Worm (Caenorhabditis elegans): ENCODE results near the gene lmtr-2.
A peak's percentile ranks its signal among the peaks of the same experiment; 100 is the strongest.

Gene lmtr-2

DNA sequence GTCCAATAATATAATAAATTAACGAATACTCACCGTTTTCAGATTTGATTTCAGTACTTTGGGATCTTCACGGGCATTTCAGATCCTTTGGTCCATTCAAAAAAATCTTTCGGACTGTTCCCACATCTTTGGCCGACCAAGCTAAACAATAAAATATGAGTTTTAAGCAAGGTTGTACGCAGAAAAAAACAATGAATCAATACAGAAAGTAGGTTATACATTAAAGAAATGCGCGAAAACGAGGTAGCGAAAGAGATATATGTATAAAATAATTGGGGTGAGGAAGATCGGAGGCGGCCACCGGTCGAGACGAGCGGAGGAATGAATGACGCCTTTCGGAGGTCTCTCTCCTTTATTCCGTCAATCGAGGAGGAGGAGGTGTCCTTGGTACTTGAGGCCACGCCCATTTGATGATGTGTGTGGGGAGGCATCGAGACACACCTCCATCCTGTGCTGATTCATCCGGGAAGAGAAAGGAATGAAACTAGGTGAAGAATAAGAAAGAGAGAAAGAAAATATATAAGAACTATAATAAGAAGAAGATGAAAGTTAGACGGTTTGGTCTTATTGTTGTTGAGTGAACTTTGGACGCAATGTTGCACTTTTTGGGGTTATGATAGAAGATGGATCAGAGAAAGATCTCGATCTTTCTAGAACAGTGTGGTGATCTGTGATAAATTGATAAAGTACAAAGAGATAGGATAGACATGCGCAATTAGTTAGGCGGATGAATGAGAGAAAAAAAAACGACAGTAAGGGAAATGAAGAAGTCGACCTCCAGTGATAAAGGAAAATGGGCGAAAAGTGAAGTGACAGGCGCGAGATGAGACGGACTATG, 29.6 kb upstream of the lmtr-2 start (continued):
- no peak for TF ChIP-seq ceh-44 (GFP tag; IDR thresholded peaks at IDR 0.05)
- peak; percentile 8 for TF ChIP-seq dpl-1 (GFP tag; optimal IDR thresholded peaks at IDR 0.05)
- no peak for TF ChIP-seq saeg-2 (GFP tag; IDR thresholded peaks at IDR 0.05)
- no peak for TF ChIP-seq ceh-20 (GFP tag; IDR thresholded peaks at IDR 0.05)
- TF ChIP-seq hlh-30 (tag; optimal IDR thresholded peaks at IDR 0.05; ENCODE audit: insufficient read depth) = peak; percentile 42
- peak; percentile 43 for TF ChIP-seq nhr-28 (tag; optimal IDR thresholded peaks at IDR 0.05)
- TF ChIP-seq ceh-62 (tag; optimal IDR thresholded peaks at IDR 0.05) = no peak
- TF ChIP-seq tag-97 (GFP tag; IDR thresholded peaks at IDR 0.05) = no peak
- TF ChIP-seq nhr-11 (tag; optimal IDR thresholded peaks at IDR 0.05) = no peak
- no peak for TF ChIP-seq dmd-9 (GFP tag; IDR thresholded peaks at IDR 0.05)
- no peak for TF ChIP-seq duxl-1 (tag; optimal IDR thresholded peaks at IDR 0.05; ENCODE audit: poor library complexity)
- TF ChIP-seq F49E8.2 (tag; optimal IDR thresholded peaks at IDR 0.05; ENCODE audit: borderline replicate concordance) = no peak
- no peak for TF ChIP-seq hif-1 (tag; optimal IDR thresholded peaks at IDR 0.05)
- TF ChIP-seq Y75B8A.6 (GFP tag; IDR thresholded peaks at IDR 0.05) = no peak
- TF ChIP-seq lin-1 (GFP tag; IDR thresholded peaks at IDR 0.05) = no peak
- no peak for TF ChIP-seq nhr-42 (GFP tag; IDR thresholded peaks at IDR 0.05)
- peak; percentile 48; the same call in 1 of the 2 replicates for TF ChIP-seq set-16 (GFP tag; IDR thresholded peaks at IDR 0.05)
- peak; percentile 51 for TF ChIP-seq dve-1 (tag; optimal IDR thresholded peaks at IDR 0.05; ENCODE audit: insufficient read depth)
- no peak for TF ChIP-seq Y105C5A.15 (GFP tag; IDR thresholded peaks at IDR 0.05)
- peak; percentile 43 for TF ChIP-seq hlh-11 (tag; optimal IDR thresholded peaks at IDR 0.05)
- TF ChIP-seq zfp-2 (tag; optimal IDR thresholded peaks at IDR 0.05) = no peak
- peak; percentile 17 for TF ChIP-seq mxl-3 (GFP tag; optimal IDR thresholded peaks at IDR 0.05)
- no peak for TF ChIP-seq T20F7.1 (GFP tag; optimal IDR thresholded peaks at IDR 0.05)
- no peak for TF ChIP-seq ZK546.5 (tag; optimal IDR thresholded peaks at IDR 0.05)
- TF ChIP-seq nhr-25 (tag; optimal IDR thresholded peaks at IDR 0.05; ENCODE audit: borderline replicate concordance, insufficient read depth) = no peak
- peak; percentile 4 for TF ChIP-seq mes-2 (tag; optimal IDR thresholded peaks at IDR 0.05; ENCODE audit: poor library complexity, severe bottlenecking)
- TF ChIP-seq nhr-102 (tag; optimal IDR thresholded peaks at IDR 0.05) = no peak
- TF ChIP-seq D1046.2 (GFP tag; IDR thresholded peaks at IDR 0.05) = no peak
- no peak for TF ChIP-seq skn-1 (tag; optimal IDR thresholded peaks at IDR 0.05)
- no peak for TF ChIP-seq nhr-237 (tag; optimal IDR thresholded peaks at IDR 0.05)
- peak; percentile 5 for TF ChIP-seq mep-1 (tag; optimal IDR thresholded peaks at IDR 0.05)
- TF ChIP-seq zip-11 (GFP tag; IDR thresholded peaks at IDR 0.05) = no peak
- TF ChIP-seq F44E2.7 (GFP tag; IDR thresholded peaks at IDR 0.05) = no peak
- TF ChIP-seq ZK337.2 (GFP tag; IDR thresholded peaks at IDR 0.05) = no peak
- TF ChIP-seq sdz-12 (GFP tag; optimal IDR thresholded peaks at IDR 0.05) = no peak
- TF ChIP-seq aha-1 (tag) = peak; percentile 48
- peak; percentile 88 for TF ChIP-seq ama-1 (optimal IDR thresholded peaks at IDR 0.05)
- TF ChIP-seq lin-13 (GFP tag; optimal IDR thresholded peaks at IDR 0.05) = no peak
- TF ChIP-seq snpc-1.2 (GFP tag; IDR thresholded peaks at IDR 0.05) = no peak
- no peak for TF ChIP-seq lir-3 (tag; optimal IDR thresholded peaks at IDR 0.05)
- peak in 1 of 2 experiments; percentile 60 for TF ChIP-seq lsy-2 (tag; optimal IDR thresholded peaks at IDR 0.05)
- peak; percentile 51 for TF ChIP-seq nhr-48 (tag; optimal IDR thresholded peaks at IDR 0.05)
- TF ChIP-seq dmd-8 (GFP tag; IDR thresholded peaks at IDR 0.05) = no peak
- no peak for TF ChIP-seq ceh-32 (tag; optimal IDR thresholded peaks at IDR 0.05; ENCODE audit: poor library complexity)
- no peak for TF ChIP-seq R02D3.7 (tag; optimal IDR thresholded peaks at IDR 0.05)
- TF ChIP-seq cey-2 (tag; optimal IDR thresholded peaks at IDR 0.05; ENCODE audit: borderline replicate concordance, insufficient read depth) = no peak
- no peak for TF ChIP-seq T26A8.4 (GFP tag; IDR thresholded peaks at IDR 0.05)
- TF ChIP-seq pqm-1 (tag; optimal IDR thresholded peaks at IDR 0.05) = no peak
- no peak for TF ChIP-seq ces-1 (GFP tag; optimal IDR thresholded peaks at IDR 0.05)

All from whole organism, L4 larva.